Worm (Caenorhabditis elegans): ENCODE data around the gene fkh-2.

fkh-2 gene

DNA sequence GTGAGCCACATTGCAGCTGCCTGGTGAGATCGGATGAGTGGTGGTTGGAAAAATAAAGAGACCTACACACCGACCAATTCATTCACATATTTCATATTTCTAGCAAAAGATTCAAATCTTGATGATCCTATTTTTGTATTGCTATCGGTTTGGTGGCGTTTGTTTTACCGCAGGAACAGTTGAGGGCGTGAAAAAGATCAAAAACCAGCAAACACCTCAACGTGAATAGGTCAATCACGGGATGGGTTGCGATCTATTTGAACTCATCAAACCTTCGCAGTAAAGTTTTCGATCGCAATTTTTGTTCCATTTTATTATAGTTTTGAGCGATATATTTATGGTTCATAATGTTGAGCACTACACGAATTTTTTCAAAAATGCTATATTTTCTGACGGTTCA is 40.3 kb downstream of the fkh-2 start:
- TF ChIP-seq aha-1 (tag) (peak; percentile 95), nhr-237 (tag; optimal IDR thresholded peaks at IDR 0.05) (no peak)

DNA sequence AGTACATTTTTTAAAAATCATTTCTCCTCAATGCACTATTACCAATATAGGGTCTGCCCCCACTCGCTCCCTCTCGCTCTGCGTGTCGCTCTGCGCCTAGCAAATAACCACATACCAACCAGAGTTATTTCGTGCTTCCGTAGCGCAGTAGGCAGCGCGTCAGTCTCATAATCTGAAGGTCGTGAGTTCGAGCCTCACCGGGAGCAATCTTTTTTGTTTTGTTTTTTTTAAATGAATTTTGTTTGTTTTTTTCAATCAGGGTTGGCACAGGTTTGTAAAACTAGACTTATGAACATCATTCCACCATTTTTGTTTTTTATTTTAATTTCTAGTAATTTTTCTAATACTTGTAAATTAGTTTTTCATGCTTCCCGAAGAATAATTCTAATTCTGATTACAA is 44.5 kb downstream of the fkh-2 start:
- peak; percentile 88 for TF ChIP-seq arid-1 (GFP tag; conservative IDR thresholded peaks at IDR 0.05)
- TF ChIP-seq ceh-82 (tag; optimal IDR thresholded peaks at IDR 0.05), result no peak
- TF ChIP-seq nhr-76 (tag; optimal IDR thresholded peaks at IDR 0.05), result no peak
- peak; percentile 87 for TF ChIP-seq tra-1 (GFP tag; IDR thresholded peaks at IDR 0.05)
- TF ChIP-seq dve-1 (tag; optimal IDR thresholded peaks at IDR 0.05; ENCODE audit: insufficient read depth), result peak; percentile 65
- no peak for TF ChIP-seq jun-1 (tag; optimal IDR thresholded peaks at IDR 0.05)
- peak; percentile 60 for TF ChIP-seq F37D6.2 (tag; optimal IDR thresholded peaks at IDR 0.05)
- no peak for TF ChIP-seq nhr-6 (tag; optimal IDR thresholded peaks at IDR 0.05)
- TF ChIP-seq nhr-111 (GFP tag; optimal IDR thresholded peaks at IDR 0.05), result peak; percentile 73
- TF ChIP-seq nhr-10 (tag; optimal IDR thresholded peaks at IDR 0.05), result no peak
- peak; percentile 95; the same call in 1 of the 2 replicates for TF ChIP-seq Y75B8A.6 (GFP tag; IDR thresholded peaks at IDR 0.05)
- peak; percentile 39; the same call in 1 of the 2 replicates for TF ChIP-seq mdt-29 (GFP tag; IDR thresholded peaks at IDR 0.05)
- TF ChIP-seq ceh-62 (tag; optimal IDR thresholded peaks at IDR 0.05), result no peak
- TF ChIP-seq mes-2 (tag; optimal IDR thresholded peaks at IDR 0.05; ENCODE audit: poor library complexity, severe bottlenecking), result peak; percentile 85
- no peak for TF ChIP-seq skn-1 (tag; optimal IDR thresholded peaks at IDR 0.05)
- TF ChIP-seq lin-39 (tag; optimal IDR thresholded peaks at IDR 0.05), result no peak
- 0 out of 2 replicates have a peak, but pooled peaks have one; percentile 62 for TF ChIP-seq daf-19 (GFP tag; conservative IDR thresholded peaks at IDR 0.05)
- TF ChIP-seq pha-4 (GFP tag; IDR thresholded peaks at IDR 0.05), result peak; percentile 89
- no peak for TF ChIP-seq pha-4 (tag; optimal IDR thresholded peaks at IDR 0.05)
- TF ChIP-seq set-16 (GFP tag; IDR thresholded peaks at IDR 0.05), result peak; percentile 42
- TF ChIP-seq mdl-1 (tag; optimal IDR thresholded peaks at IDR 0.05), result peak in 1 of 2 experiments; percentile 20
- TF ChIP-seq ceh-44 (GFP tag; IDR thresholded peaks at IDR 0.05), result peak; percentile 82
- peak; percentile 71 for TF ChIP-seq unc-130 (GFP tag; optimal IDR thresholded peaks at IDR 0.05)
- TF ChIP-seq ztf-7 (tag; optimal IDR thresholded peaks at IDR 0.05), result peak; percentile 59
- TF ChIP-seq ceh-28 (tag; optimal IDR thresholded peaks at IDR 0.05), result no peak
- peak in 1 of 2 experiments; percentile 99 for TF ChIP-seq unc-62 (GFP tag; optimal IDR thresholded peaks at IDR 0.05 in 1 of 2)
- TF ChIP-seq unc-62 (tag; optimal IDR thresholded peaks at IDR 0.05), result no peak
- TF ChIP-seq daf-8 (GFP tag; IDR thresholded peaks at IDR 0.05), result 0 out of 2 replicates have a peak, but pooled peaks have one; percentile 68
- peak; percentile 43 for TF ChIP-seq lir-3 (tag; optimal IDR thresholded peaks at IDR 0.05)
- peak; percentile 85 for TF ChIP-seq madf-9 (GFP tag; conservative IDR thresholded peaks at IDR 0.05)
- TF ChIP-seq gei-8 (GFP tag; optimal IDR thresholded peaks at IDR 0.05), result peak; percentile 59
- peak; percentile 0 for TF ChIP-seq nhr-28 (tag; optimal IDR thresholded peaks at IDR 0.05)
- TF ChIP-seq attf-4 (tag; optimal IDR thresholded peaks at IDR 0.05), result no peak
- peak; percentile 98 for TF ChIP-seq egl-43 (GFP tag; IDR thresholded peaks at IDR 0.05)
- TF ChIP-seq Y5F2A.4 (GFP tag; optimal IDR thresholded peaks at IDR 0.05), result peak; percentile 67
- peak; percentile 64; the same call in 1 of the 2 replicates for TF ChIP-seq Y48G9A.11 (GFP tag; IDR thresholded peaks at IDR 0.05)
- TF ChIP-seq snpc-1.2 (GFP tag; IDR thresholded peaks at IDR 0.05), result peak; percentile 94
- TF ChIP-seq nhr-102 (tag; optimal IDR thresholded peaks at IDR 0.05), result no peak
- peak; percentile 81 for TF ChIP-seq duxl-1 (tag; optimal IDR thresholded peaks at IDR 0.05; ENCODE audit: poor library complexity)
- no peak for TF ChIP-seq cey-2 (tag; optimal IDR thresholded peaks at IDR 0.05; ENCODE audit: borderline replicate concordance, insufficient read depth)
- TF ChIP-seq F26F4.8 (GFP tag; conservative IDR thresholded peaks at IDR 0.05), result peak; percentile 94
- peak; percentile 60 for TF ChIP-seq F49E8.2 (tag; optimal IDR thresholded peaks at IDR 0.05; ENCODE audit: borderline replicate concordance)
- TF ChIP-seq zip-2 (tag; optimal IDR thresholded peaks at IDR 0.05), result peak; percentile 23
- peak; percentile 41 for TF ChIP-seq mxl-3 (GFP tag; optimal IDR thresholded peaks at IDR 0.05)
- peak; percentile 66 for TF ChIP-seq spr-1 (tag; optimal IDR thresholded peaks at IDR 0.05)
- TF ChIP-seq daf-12 (tag; optimal IDR thresholded peaks at IDR 0.05), result no peak
- no peak for TF ChIP-seq ama-1 (optimal IDR thresholded peaks at IDR 0.05)
- TF ChIP-seq F10B5.3 (tag; optimal IDR thresholded peaks at IDR 0.05), result peak; percentile 46
